Fruit fly (Drosophila melanogaster) S2 (cell line): ENCODE measurements around the gene akirin.

ENCODE experiments used
- CG8478 ChIP-seq: fragments of >200 bp; optimal IDR thresholded peaks from 2 replicates; lab custom pipeline; 2018
- CTCF ChIP-seq, 2 experiments: fragments of >200 bp; optimal IDR thresholded peaks; 2 replicates each; lab custom pipeline; 2018

Gene akirin

DNA sequence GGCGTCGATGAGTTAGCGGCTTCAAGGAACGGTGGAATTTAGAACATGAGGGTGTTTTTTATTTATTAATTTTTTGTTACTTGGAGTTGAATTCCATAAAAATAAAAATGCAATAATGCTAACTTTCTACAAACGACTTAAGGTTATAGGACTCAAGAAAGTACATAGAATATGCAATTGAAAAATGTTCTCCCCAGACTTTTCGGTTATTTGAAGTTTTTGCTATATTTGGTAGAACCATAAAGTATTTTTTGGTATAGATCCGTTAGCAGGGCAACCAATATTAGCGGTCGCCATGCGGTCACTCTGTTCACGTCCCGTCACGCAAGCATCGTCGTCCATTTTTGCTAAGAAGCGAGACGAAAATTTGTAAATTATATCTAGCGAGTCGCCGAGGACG, at the start of gene akirin:
TSS of gene akirin (plus strand) at position 301 of the 400 bp plus-strand sequence.
- TF ChIP-seq CG8478 (lab: Kevin White, UChicago) (no peak), CTCF (optimal IDR thresholded peaks at IDR 0.05; lab: Kevin White, UChicago) (no peak)

DNA sequence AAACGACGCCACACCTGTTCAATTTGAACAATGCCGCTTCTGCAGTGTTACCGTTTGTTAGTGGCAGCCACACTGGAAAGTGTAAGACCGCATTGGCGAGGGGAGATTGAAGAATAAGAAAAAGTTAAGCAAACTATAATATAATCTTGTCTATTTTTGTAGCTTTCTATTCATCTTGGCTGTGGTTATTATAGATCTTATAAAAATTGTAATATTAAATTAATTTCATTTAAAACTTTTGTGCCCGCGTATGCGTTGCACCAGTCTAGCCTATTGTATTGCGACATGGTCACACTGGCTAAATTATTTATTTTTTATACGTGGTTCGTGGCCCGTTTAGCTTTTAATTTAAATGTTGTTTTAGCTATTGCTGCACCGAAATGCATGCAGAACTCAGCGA, 46.3 kb upstream of the akirin start, which contains the start of the genes RhoGEF4 and Rint1:
TSS of gene RhoGEF4 (minus strand) at position 64 of the 400 bp plus-strand sequence.
TSS of gene Rint1 (plus strand) at position 272 of the 400 bp plus-strand sequence.
- no peak for TF ChIP-seq CTCF (optimal IDR thresholded peaks at IDR 0.05; lab: Kevin White, UChicago)
- TF ChIP-seq CG8478 (lab: Kevin White, UChicago): no peak

DNA sequence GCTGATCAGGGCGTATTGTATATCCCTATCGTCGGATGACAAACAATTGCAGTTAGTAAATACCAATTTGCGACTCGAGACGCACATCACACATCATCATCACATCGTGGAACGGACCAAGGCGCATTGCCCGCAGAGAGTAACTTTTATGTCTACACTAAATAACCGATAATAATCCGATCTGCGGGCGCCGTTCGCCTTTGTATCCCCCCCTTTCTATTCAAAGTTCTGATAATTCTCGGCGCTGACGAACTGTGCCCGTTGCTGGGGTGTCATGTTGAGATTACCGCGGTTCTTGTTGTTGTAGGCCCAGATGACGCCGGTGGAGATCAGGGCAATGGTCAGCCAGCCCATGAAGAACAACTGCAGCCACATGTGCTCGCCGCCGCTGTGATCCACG, 43.0 kb upstream of the akirin start:
- TF ChIP-seq CG8478 (lab: Kevin White, UChicago) (no peak), CTCF (optimal IDR thresholded peaks at IDR 0.05; lab: Kevin White, UChicago) (no peak)

DNA sequence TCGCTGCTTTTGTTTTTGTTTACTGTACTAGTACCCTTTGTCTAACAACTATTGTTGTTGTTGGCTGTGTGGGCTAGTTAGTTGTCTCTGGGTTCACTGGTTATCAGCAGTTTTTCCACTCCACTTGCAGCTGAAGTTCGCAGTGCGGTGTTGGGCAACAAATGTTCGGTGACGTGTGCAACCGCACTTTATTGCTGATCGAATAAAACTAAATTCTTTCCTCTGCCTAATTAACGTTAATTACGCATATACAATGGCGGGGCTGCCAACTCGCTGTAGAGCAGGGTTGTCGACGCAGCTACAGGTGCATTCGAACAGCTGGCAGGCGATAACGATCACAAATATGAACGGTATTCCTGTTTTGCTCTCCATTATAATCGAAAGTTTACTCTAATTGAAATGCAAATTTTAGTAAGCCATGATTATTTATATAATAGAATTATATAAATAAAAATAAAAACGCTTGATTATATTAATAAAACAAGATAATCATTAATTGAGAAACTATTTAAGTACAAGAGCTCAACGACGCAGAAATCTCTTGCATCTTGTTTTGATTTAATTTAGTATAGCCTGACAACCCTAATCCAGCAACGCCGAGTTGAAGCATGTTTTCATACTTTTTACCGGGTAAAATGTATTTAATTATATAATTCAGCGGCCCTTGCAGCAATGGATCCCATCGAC, 40.9 kb upstream of the akirin start, which contains the start of the genes mrva, CG42307 and mus312:
TSS of gene mrva (minus strand) at position 276 of the 687 bp plus-strand sequence.
TSS of gene CG42307 (plus strand) at position 566 of the 687 bp plus-strand sequence.
TSS of gene mus312 (plus strand) at position 566 of the 687 bp plus-strand sequence.
- TF ChIP-seq CG8478 (lab: Kevin White, UChicago) (no peak), CTCF (optimal IDR thresholded peaks at IDR 0.05; lab: Kevin White, UChicago) (no peak)

DNA sequence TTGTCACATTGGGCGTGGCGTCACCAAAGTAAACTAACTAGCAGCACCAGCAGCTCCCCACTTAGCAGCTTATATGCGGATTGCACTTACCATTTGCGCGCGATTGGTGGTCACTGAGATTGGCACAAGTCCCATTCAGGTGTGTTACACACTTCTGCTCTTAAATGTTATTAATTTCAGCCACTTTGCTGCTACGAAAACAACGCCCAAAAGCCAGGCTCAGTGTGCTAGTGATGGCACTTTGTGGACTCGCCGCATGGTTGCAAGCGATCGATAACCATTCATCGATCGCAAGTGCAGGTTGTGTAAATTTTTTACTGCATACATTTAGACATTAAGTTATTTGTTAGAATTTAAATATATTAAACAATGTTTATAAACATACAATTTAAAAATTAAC, 34.7 kb upstream of the akirin start, which contains the start of the genes wrm1 and wrm2:
TSS of gene wrm1 (minus strand) at position 237 of the 400 bp plus-strand sequence.
TSS of gene wrm2 (minus strand) at position 237 of the 400 bp plus-strand sequence.
- TF ChIP-seq CTCF (optimal IDR thresholded peaks at IDR 0.05; lab: Kevin White, UChicago) (no peak), CG8478 (lab: Kevin White, UChicago) (no peak)

DNA sequence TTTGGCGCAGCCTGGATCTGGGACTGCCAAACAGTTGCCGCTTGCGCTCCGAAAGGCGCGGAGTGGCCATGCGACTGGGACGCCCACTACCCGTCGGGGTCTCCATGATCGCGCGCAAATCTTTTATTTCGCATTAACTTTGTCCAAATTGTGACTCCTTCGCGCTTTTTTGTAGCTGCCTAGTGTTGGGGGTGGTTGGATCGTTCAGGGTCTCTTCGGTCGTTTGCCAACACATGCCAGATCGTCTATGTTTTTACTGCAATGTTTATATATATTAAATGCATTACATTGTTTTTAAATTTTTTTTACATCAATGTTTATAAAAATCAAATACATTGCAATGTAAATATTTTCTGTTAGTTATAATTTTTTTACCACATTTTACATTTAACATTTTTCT, 30.9 kb upstream of the akirin start:
- no peak for TF ChIP-seq CG8478 (lab: Kevin White, UChicago)
- TF ChIP-seq CTCF (optimal IDR thresholded peaks at IDR 0.05; lab: Kevin White, UChicago): no peak

DNA sequence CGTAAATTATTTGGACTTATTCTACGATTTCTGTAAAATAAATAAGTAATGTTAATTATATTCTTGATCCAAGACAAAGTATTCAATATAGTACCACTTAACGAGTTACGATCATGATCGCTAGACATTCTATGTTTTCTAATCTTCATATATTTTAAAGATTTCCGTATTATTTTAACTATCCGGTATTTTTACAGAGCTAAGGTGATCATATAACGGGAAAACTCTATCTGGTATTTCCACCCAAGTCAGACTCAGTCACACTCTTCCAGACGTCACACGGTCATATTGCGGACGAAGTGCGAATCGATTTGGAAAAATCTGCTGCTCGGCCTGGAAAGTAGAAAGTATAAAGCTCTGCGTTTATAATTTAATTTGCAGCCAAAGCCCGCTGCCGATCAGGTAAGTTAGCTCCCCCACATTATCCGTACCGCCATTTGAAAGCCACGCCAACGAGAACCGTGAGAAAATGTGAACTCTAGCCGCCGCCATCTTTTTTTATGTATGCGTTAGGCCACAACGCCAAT, 30.4 kb upstream of the akirin start, which contains the start of the genes lark and eco:
TSS of gene lark (plus strand) at position 51 of the 527 bp plus-strand sequence.
TSS of gene eco (minus strand) at position 125 of the 527 bp plus-strand sequence.
- TF ChIP-seq CG8478 (lab: Kevin White, UChicago) (no peak), CTCF (optimal IDR thresholded peaks at IDR 0.05; lab: Kevin White, UChicago) (no peak)

DNA sequence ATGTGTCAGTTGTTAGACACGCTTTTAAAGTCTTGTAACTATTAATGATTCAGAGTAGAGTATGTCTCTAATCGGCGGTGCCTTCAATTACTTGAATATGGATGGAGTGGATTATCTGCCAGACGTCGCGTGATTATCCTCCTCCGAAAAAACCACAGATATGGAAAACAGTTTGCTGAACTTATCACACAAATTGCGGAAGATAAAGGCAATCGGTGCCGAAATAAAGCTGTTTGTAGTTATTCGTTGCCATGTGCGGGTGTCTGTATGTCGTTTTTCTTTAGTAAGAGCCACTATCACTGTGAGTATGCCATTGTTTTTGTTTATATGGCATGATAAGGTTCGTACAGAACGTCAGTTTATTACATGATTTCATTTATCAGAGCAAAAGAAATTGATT, 25.6 kb upstream of the akirin start:
- no peak for TF ChIP-seq CTCF (optimal IDR thresholded peaks at IDR 0.05; lab: Kevin White, UChicago)
- no peak for TF ChIP-seq CG8478 (lab: Kevin White, UChicago)

DNA sequence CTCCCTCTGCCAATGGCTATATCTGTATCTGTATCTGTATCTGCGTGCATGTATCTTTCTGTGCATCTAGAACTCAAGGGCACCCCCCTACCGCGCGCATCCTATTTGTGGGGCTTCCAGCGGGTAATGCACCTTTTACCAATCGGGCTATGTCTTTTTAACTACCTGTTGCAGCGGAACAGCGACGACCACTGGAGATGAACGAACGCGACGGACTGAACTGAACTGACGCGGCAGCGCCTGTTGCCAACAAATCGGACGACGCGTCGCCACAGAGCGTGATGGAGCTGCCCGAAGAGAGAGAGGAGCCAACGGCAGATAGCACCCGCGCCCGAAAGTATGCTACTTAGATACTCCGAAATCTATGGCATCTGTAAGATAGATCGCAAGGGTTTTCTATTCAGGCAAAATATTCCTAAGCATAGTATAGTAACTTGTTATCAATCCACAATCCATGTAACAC, 24.6 kb upstream of the akirin start, which contains the start of gene Cln7:
TSS of gene Cln7 (minus strand) at position 219 of the 463 bp plus-strand sequence.
- TF ChIP-seq CG8478 (lab: Kevin White, UChicago) (no peak), CTCF (optimal IDR thresholded peaks at IDR 0.05; lab: Kevin White, UChicago) (no peak)

DNA sequence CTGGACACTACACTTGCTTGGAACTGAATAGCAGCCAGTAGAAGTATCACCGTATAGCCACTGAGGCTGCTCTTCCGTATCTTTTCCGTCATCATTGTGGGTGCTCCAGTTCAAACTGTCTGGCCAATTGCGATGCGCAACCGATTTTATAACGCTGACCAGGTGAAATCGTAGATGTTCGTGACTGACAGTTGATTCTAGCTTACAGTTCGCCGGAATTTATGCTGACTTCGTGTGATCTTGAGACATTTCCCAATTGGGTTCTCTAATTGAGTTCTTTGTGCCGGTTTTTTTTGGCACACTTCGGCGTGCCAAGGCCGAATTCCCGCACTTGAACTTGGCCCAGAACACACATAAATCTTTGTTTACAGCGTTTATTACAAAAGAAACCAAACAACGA, 22.7 kb upstream of the akirin start, which contains the start of gene CG14834:
TSS of gene CG14834 (minus strand) at position 173 of the 400 bp plus-strand sequence.
- TF ChIP-seq CTCF (optimal IDR thresholded peaks at IDR 0.05; lab: Kevin White, UChicago): no peak

DNA sequence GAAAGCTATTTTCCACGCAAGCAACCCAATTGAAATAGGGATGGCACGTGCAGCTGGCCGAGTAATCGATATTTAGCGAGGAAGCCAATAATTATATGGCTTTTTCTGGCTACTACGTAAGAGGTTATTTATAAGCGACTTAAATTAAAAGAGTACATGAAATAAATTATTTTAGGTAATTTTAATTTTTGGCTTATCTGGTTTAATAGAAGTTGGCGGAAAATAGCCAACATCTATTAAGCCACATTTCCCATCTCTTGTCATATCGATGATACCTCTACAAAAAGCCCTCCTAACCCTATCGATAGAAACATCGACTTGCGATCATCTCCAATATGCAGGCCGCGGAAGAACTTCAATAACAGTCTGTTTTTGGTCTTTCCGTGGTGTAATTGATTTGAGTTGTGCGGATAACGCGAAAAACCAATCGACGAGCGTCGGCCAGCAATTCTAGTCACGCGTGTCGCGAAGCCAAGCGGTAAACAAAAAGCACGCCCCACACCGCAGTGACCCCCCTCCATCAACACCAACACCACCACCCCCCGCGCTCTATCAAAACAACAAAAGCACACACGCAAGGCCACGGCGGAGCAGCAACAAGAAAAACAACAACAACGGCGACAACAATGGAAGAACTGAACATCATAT, 21.5 kb upstream of the akirin start, which contains the start of the genes Srp19 and qm:
TSS of gene Srp19 (minus strand) at position 51 of the 648 bp plus-strand sequence.
TSS of gene qm (plus strand) at position 330 of the 648 bp plus-strand sequence.
- no peak for TF ChIP-seq CG8478 (lab: Kevin White, UChicago)

DNA sequence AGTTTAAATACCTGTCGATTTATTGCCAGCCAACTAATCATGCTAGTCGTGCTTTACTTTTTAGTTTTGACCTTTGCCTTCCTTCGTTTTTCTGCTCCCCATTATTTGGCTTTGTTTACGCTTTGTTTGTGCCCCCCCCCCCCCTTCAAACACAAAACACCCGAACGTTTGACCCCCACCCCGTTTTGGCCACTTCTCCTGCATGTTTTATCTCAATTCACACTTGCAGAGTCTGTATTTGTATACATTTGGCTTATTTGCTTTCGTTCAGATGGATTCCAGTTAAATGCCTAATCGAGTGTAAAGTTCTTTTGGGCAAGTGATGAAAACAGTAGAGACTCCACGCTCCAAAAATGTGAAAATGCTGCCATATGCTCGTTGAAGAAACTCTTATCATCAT, 20.3 kb upstream of the akirin start:
- TF ChIP-seq CG8478 (lab: Kevin White, UChicago): no peak
- no peak for TF ChIP-seq CTCF (optimal IDR thresholded peaks at IDR 0.05; lab: Kevin White, UChicago)

DNA sequence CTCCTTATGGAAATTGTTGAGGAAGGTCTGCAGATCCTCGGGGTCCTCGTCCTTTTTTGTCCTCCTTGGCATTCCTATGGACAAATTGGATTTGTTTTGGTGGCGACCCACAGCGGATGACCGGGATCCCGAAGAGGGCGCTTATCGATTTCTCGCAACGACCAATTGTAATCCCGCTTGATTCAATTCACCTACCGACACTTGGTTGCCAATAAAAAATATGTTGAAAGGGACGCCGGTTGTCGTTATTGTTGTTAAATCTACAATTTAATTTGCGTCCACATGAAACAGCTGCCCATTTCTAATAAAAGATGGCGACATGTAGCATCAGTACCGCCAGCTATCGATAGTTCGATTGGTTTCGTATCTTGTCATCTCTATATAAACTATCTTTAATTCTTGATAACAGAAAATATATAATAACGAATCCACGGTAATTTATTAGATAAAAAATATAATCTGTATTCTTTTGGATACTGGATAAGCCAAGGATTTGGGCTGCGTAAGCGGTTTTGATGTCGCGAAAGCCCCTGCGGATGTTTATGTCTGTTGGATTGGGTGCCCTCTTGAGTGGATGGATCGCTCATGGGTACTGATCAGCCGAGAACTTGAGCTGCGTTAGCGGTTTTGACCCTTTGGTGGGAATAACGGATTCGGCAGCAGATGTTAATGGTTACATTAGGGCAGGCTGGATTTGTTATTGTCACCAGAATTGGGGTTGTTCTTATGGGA, 13.1 kb upstream of the akirin start, which contains the start of gene CTCF:
TSS of gene CTCF (minus strand) at position 328 of the 732 bp plus-strand sequence.
- TF ChIP-seq CG8478 (lab: Kevin White, UChicago) (no peak), CTCF (optimal IDR thresholded peaks at IDR 0.05; lab: Kevin White, UChicago) (peak; percentile 85 to 93)
